Worm (Caenorhabditis elegans): ENCODE measurements around the gene glb-31.

ce11 chrII:1329887-1330286 is 28.4 kb upstream of the glb-31 start:
- TF ChIP-seq T22C8.4 (GFP tag; IDR thresholded peaks at IDR 0.05) (no peak), klf-2 (GFP tag; conservative IDR thresholded peaks at IDR 0.05) (no peak), tab-1 (GFP tag; IDR thresholded peaks at IDR 0.05) (no peak), ref-1 (GFP tag; conservative IDR thresholded peaks at IDR 0.05) (no peak), flt-1 (GFP tag; IDR thresholded peaks at IDR 0.05) (no peak), med-1 (GFP tag; optimal IDR thresholded peaks at IDR 0.05; ENCODE audit: insufficient read depth) (no peak)
